Worm (Caenorhabditis elegans): ENCODE data around the gene T09F5.1.
A peak's percentile ranks its signal among the peaks of the same experiment; 100 is the strongest.

T09F5.1 gene

DNA sequence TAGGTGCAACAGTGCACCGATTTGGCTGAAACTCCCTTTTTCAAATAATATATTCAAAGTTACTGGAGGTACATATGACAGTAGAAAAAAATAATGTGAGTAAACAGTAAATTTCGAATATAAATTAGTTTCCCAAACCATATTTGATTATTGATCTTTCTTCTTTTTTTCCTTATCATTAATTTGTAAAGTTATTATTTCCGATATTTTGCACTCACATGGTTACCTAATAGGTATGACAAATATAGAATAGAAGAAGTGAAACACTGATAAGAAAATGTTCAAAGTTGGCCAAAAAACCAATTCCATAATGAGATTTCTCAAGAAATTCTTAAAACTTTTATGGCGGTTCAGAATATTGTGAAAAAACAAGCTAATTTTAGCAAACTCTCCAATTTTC, 9.1 kb upstream of the T09F5.1 start:
- TF ChIP-seq drap-1 (GFP tag; optimal IDR thresholded peaks at IDR 0.05) = no peak
- TF ChIP-seq bed-3 (GFP tag; optimal IDR thresholded peaks at IDR 0.05) = no peak
- TF ChIP-seq lin-13 (tag; optimal IDR thresholded peaks at IDR 0.05) = no peak
- no peak for TF ChIP-seq zip-8 (tag; optimal IDR thresholded peaks at IDR 0.05)
- TF ChIP-seq tbx-8 (GFP tag; optimal IDR thresholded peaks at IDR 0.05) = no peak
- TF ChIP-seq unc-62 (GFP tag; optimal IDR thresholded peaks at IDR 0.05) = no peak
- no peak for TF ChIP-seq mls-2 (tag; optimal IDR thresholded peaks at IDR 0.05)
- no peak for TF ChIP-seq elt-3 (tag; optimal IDR thresholded peaks at IDR 0.05)

DNA sequence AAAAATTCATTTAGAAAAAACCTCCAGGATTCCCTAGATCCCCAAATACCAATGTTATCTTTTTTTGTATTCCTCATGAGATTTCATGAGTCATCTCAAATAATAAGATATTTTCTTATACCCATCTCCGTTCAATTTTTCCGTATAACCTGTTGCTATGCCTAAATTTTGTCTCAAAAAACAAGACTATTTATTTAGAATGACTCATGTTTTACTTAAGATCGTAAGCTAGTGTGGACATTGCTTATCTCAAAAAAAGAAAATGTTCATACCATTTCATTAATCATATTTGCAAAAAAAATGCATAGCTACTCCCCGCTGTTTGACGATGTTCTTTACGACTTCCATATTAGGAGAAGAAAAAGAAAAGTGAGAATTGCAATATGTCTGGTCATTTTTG, 8.7 kb upstream of the T09F5.1 start, which contains the start of gene K08F9.3:
Gene K08F9.3, plus strand, starts transcription at position 301 of the 400 bp plus-strand sequence.
- TF ChIP-seq sptf-1 (tag; optimal IDR thresholded peaks at IDR 0.05) (no peak), nhr-28 (tag; optimal IDR thresholded peaks at IDR 0.05) (no peak), hlh-1 (tag; optimal IDR thresholded peaks at IDR 0.05) (no peak), pha-4 (tag; optimal IDR thresholded peaks at IDR 0.05) (no peak), nhr-12 (tag; optimal IDR thresholded peaks at IDR 0.05) (no peak), elt-3 (tag; optimal IDR thresholded peaks at IDR 0.05) (no peak), unc-62 (GFP tag; optimal IDR thresholded peaks at IDR 0.05) (no peak), zip-8 (tag; optimal IDR thresholded peaks at IDR 0.05) (no peak), lsy-2 (tag; optimal IDR thresholded peaks at IDR 0.05) (no peak), lin-32 (GFP tag; optimal IDR thresholded peaks at IDR 0.05) (no peak)

DNA sequence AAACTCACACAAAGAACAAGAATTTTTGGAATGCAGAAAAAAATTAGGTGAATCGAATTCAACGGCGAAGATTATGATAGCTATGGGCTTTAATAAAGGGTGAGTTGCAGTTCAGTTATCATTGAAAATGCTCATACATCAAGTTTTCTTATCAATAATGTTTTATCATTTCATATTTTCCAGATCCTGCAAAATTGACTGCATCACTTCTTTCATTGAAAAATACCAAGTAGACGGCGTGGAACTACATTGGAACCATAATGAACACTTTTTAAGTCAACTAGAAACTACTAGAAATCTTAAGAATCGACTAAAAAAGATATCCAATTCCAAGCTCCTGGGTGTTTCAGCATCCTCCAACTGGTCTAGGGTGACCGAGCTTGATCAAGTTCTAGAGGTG, 5.6 kb upstream of the T09F5.1 start, which contains the start of gene K08F9.1:
Gene K08F9.1, minus strand, starts transcription at position 101 of the 400 bp plus-strand sequence.
- no peak for TF ChIP-seq lin-32 (GFP tag; optimal IDR thresholded peaks at IDR 0.05)
- no peak for TF ChIP-seq elt-1 (tag; optimal IDR thresholded peaks at IDR 0.05; ENCODE audit: borderline replicate concordance, insufficient read depth)
- no peak for TF ChIP-seq tbx-8 (GFP tag; optimal IDR thresholded peaks at IDR 0.05)
- TF ChIP-seq zip-8 (tag; optimal IDR thresholded peaks at IDR 0.05) = no peak
- TF ChIP-seq hlh-1 (tag; optimal IDR thresholded peaks at IDR 0.05) = no peak
- no peak for TF ChIP-seq unc-62 (GFP tag; optimal IDR thresholded peaks at IDR 0.05)

DNA sequence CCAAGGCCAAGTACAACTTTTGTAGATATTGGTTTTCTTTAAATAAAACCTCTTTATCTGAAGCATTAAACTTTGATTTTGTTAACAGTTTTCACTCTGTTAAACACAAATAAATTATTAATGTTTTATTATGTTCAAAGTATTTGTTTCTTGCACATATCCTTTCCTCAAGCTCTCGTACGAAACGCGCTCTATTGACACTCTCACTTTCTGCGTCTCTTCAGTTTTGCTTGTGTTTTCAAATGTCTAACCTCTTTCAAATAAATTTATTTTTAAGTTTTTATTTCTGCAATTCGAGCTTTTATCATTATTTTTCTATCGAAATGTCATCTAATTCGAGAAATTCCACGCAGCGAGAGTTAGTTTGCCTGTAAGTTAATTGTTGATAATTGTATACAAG, 5.1 kb upstream of the T09F5.1 start, which contains the start of gene K08F9.4:
Gene K08F9.4, plus strand, starts transcription at position 222 of the 400 bp plus-strand sequence.
- TF ChIP-seq zip-8 (tag; optimal IDR thresholded peaks at IDR 0.05) (no peak), bed-3 (GFP tag; optimal IDR thresholded peaks at IDR 0.05) (no peak), lin-13 (tag; optimal IDR thresholded peaks at IDR 0.05) (no peak), ceh-83 (GFP tag; optimal IDR thresholded peaks at IDR 0.05) (no peak), lsy-2 (tag; optimal IDR thresholded peaks at IDR 0.05) (peak; percentile 55), mab-5 (tag; optimal IDR thresholded peaks at IDR 0.05) (no peak), unc-62 (GFP tag; optimal IDR thresholded peaks at IDR 0.05) (no peak), sem-2 (GFP tag; optimal IDR thresholded peaks at IDR 0.05) (no peak), cnd-1 (tag; optimal IDR thresholded peaks at IDR 0.05) (no peak), snpc-4 (tag; optimal IDR thresholded peaks at IDR 0.05) (no peak), nhr-76 (tag; optimal IDR thresholded peaks at IDR 0.05) (no peak), tbx-8 (GFP tag; optimal IDR thresholded peaks at IDR 0.05) (no peak), lin-32 (GFP tag; optimal IDR thresholded peaks at IDR 0.05) (no peak), sptf-1 (tag; optimal IDR thresholded peaks at IDR 0.05) (no peak), blmp-1 (tag; optimal IDR thresholded peaks at IDR 0.05) (peak; percentile 98), nhr-2 (tag; optimal IDR thresholded peaks at IDR 0.05) (no peak), unc-39 (tag; optimal IDR thresholded peaks at IDR 0.05) (no peak), ces-1 (GFP tag; optimal IDR thresholded peaks at IDR 0.05) (peak; percentile 59), pha-4 (tag; optimal IDR thresholded peaks at IDR 0.05) (peak; percentile 73), nhr-237 (tag; optimal IDR thresholded peaks at IDR 0.05) (no peak), nhr-28 (tag; optimal IDR thresholded peaks at IDR 0.05) (no peak), nhr-12 (tag; optimal IDR thresholded peaks at IDR 0.05) (no peak), M03D4.4 (tag; optimal IDR thresholded peaks at IDR 0.05) (no peak), mep-1 (tag; optimal IDR thresholded peaks at IDR 0.05) (peak; percentile 63), ztf-11 (tag; optimal IDR thresholded peaks at IDR 0.05) (no peak), elt-1 (tag; optimal IDR thresholded peaks at IDR 0.05; ENCODE audit: borderline replicate concordance, insufficient read depth) (no peak), ham-2 (GFP tag; optimal IDR thresholded peaks at IDR 0.05) (no peak), unc-120 (tag; optimal IDR thresholded peaks at IDR 0.05; ENCODE audit: poor library complexity, severe bottlenecking) (no peak), hlh-1 (tag; optimal IDR thresholded peaks at IDR 0.05) (peak; percentile 2), elt-3 (tag; optimal IDR thresholded peaks at IDR 0.05) (no peak), drap-1 (GFP tag; optimal IDR thresholded peaks at IDR 0.05) (no peak)

DNA sequence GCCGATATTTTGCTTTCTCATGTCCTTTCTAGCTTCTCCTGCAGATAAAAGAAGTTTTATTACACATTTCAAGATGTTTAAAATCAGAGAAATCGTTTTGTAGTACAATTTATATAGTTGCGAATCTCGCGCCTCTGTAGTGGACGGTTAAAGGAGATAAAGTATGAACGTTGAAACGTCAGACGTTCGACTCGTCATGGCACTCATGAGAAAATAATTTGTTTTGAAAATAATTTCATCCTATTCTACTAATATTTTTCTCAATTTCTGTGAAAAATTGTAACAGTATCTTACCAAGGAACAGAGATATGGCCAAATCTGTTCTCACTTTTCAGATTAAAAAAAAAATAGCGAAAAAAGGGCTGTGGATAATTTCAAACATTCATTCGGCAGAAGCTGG, 1.1 kb upstream of the T09F5.1 start, which contains the start of gene T09F5.20:
Gene T09F5.20, minus strand, starts transcription at position 101 of the 400 bp plus-strand sequence.
- TF ChIP-seq zip-8 (tag; optimal IDR thresholded peaks at IDR 0.05) = no peak
- TF ChIP-seq nhr-12 (tag; optimal IDR thresholded peaks at IDR 0.05) = no peak
- no peak for TF ChIP-seq flh-1 (GFP tag; optimal IDR thresholded peaks at IDR 0.05)
